Worm (Caenorhabditis elegans) whole organism, L3 larva: ENCODE measurements around the gene Y116F11A.3.

Experiments used
- R02D3.7 ChIP-seq: fragments of 150-350 bp; optimal IDR thresholded peaks from 2 replicates; lab custom pipeline; 2014; ENCODE audit warnings: missing biosample characterization, missing genetic modification characterization
- ZK546.5 ChIP-seq: sonication (generic microtip); optimal IDR thresholded peaks from 2 replicates; lab custom pipeline; 2017; ENCODE audit warnings: missing biosample characterization, missing genetic modification characterization
- aly-2 ChIP-seq: fragments of 150-350 bp; optimal IDR thresholded peaks from 2 replicates; lab custom pipeline; 2014; ENCODE audit warnings: missing biosample characterization, missing genetic modification characterization
- ama-1 ChIP-seq: fragments of 150-350 bp; optimal IDR thresholded peaks from 2 replicates; lab custom pipeline; 2018
- ceh-16 ChIP-seq: sonication (generic microtip); optimal IDR thresholded peaks from 2 replicates; lab custom pipeline; 2017; ENCODE audit warnings: missing biosample characterization, missing genetic modification characterization
- ceh-28 ChIP-seq: fragments of 150-350 bp; optimal IDR thresholded peaks from 2 replicates; lab custom pipeline; 2014; ENCODE audit warnings: missing biosample characterization, missing genetic modification reagents, missing genetic modification characterization
- ceh-82 ChIP-seq: fragments of 150-350 bp; optimal IDR thresholded peaks from 2 replicates; lab custom pipeline; 2014; ENCODE audit warnings: missing biosample characterization, missing genetic modification characterization
- ceh-9 ChIP-seq: sonication (generic microtip); optimal IDR thresholded peaks from 2 replicates; lab custom pipeline; 2018; ENCODE audit warnings: missing biosample characterization, missing genetic modification characterization
- daf-12 ChIP-seq: fragments of 150-350 bp; optimal IDR thresholded peaks from 2 replicates; lab custom pipeline; 2014; ENCODE audit warnings: missing biosample characterization, missing genetic modification reagents, missing genetic modification characterization
- egl-5 ChIP-seq: fragments of 150-350 bp; optimal IDR thresholded peaks from 2 replicates; lab custom pipeline; 2017; ENCODE audit warnings: missing biosample characterization, missing genetic modification reagents, missing genetic modification characterization, inconsistent platforms
- elt-2 ChIP-seq: sonication (generic microtip); optimal IDR thresholded peaks from 2 replicates; lab custom pipeline; 2016; ENCODE audit warnings: missing genetic modification reagents, mild to moderate bottlenecking, missing genetic modification characterization, missing compliant biosample characterization
- elt-3 ChIP-seq, 3 experiments: fragments of 150-350 bp in 1 of 3; sonication (generic microtip) in 2 of 3; optimal IDR thresholded peaks; 2 replicates in 2 of 3; 4 replicates in 1 of 3; lab custom pipeline; 2014 to 2017; ENCODE audit warnings: missing biosample characterization in 3 of 3, missing genetic modification characterization in 3 of 3
- eor-1 ChIP-seq, 2 experiments: fragments of 150-350 bp; optimal IDR thresholded peaks; 2 replicates each; lab custom pipeline; 2014 to 2018; ENCODE audit warnings: missing biosample characterization in 2 of 2, missing genetic modification characterization in 2 of 2
- fkh-10 ChIP-seq: sonication (generic microtip); optimal IDR thresholded peaks from 2 replicates; lab custom pipeline; 2017; ENCODE audit warnings: missing biosample characterization, missing genetic modification reagents, missing genetic modification characterization
- fkh-2 ChIP-seq: fragments of 150-350 bp; optimal IDR thresholded peaks from 2 replicates; lab custom pipeline; 2014; ENCODE audit warnings: missing biosample characterization, missing genetic modification reagents, missing genetic modification characterization
- jun-1 ChIP-seq: fragments of 150-350 bp; optimal IDR thresholded peaks from 2 replicates; lab custom pipeline; 2014; ENCODE audit warnings: missing biosample characterization, missing genetic modification reagents, missing genetic modification characterization
- lin-15B ChIP-seq: fragments of 150-350 bp; optimal IDR thresholded peaks from 2 replicates; lab custom pipeline; 2014; ENCODE audit warnings: missing biosample characterization, missing genetic modification characterization
- lin-39 ChIP-seq: fragments of 150-350 bp; optimal IDR thresholded peaks from 2 replicates; lab custom pipeline; 2018; ENCODE audit warnings: missing biosample characterization, missing genetic modification reagents, missing genetic modification characterization
- lsy-12 ChIP-seq: sonication (generic microtip); optimal IDR thresholded peaks from 2 replicates; lab custom pipeline; 2016; ENCODE audit warnings: mild to moderate bottlenecking, missing genetic modification characterization, missing compliant biosample characterization
- mdl-1 ChIP-seq: fragments of 150-350 bp; optimal IDR thresholded peaks from 2 replicates; lab custom pipeline; 2014; ENCODE audit warnings: missing biosample characterization, missing genetic modification characterization
- mml-1 ChIP-seq: fragments of 150-350 bp; sonication (generic microtip); optimal IDR thresholded peaks from 3 replicates; lab custom pipeline; 2014; ENCODE audit warnings: missing biosample characterization, missing genetic modification characterization
- nfya-1 ChIP-seq: sonication (generic microtip); optimal IDR thresholded peaks from 2 replicates; lab custom pipeline; 2017; ENCODE audit warnings: missing genetic modification characterization, mild to moderate bottlenecking, missing compliant biosample characterization, antibody characterized with exemption, moderate library complexity; ENCODE audit not compliant: insufficient read depth
- nhr-11 ChIP-seq: fragments of 150-350 bp; optimal IDR thresholded peaks from 2 replicates; lab custom pipeline; 2014; ENCODE audit warnings: missing biosample characterization, missing genetic modification characterization
- nhr-12 ChIP-seq: fragments of 150-350 bp; optimal IDR thresholded peaks from 2 replicates; lab custom pipeline; 2014; ENCODE audit warnings: missing biosample characterization, missing genetic modification characterization
- nhr-23 ChIP-seq: fragments of 150-350 bp; optimal IDR thresholded peaks from 2 replicates; lab custom pipeline; 2014; ENCODE audit warnings: missing biosample characterization, missing genetic modification reagents, missing genetic modification characterization
- nhr-237 ChIP-seq: fragments of 150-350 bp; optimal IDR thresholded peaks from 2 replicates; lab custom pipeline; 2014; ENCODE audit warnings: missing biosample characterization, missing genetic modification characterization
- nhr-25 ChIP-seq: sonication (generic microtip); optimal IDR thresholded peaks from 2 replicates; lab custom pipeline; 2017; ENCODE audit warnings: missing biosample characterization, missing genetic modification characterization
- nhr-28 ChIP-seq: fragments of 150-350 bp; optimal IDR thresholded peaks from 2 replicates; lab custom pipeline; 2014; ENCODE audit warnings: missing biosample characterization, missing genetic modification characterization
- nhr-67 ChIP-seq: fragments of 150-350 bp; optimal IDR thresholded peaks from 2 replicates; lab custom pipeline; 2014; ENCODE audit warnings: missing biosample characterization, missing genetic modification characterization
- nhr-76 ChIP-seq: fragments of 150-350 bp; sonication (generic microtip); optimal IDR thresholded peaks from 5 replicates; lab custom pipeline; 2014; ENCODE audit warnings: missing biosample characterization, missing genetic modification characterization
- pha-4 ChIP-seq: fragments of 150-350 bp; optimal IDR thresholded peaks from 2 replicates; lab custom pipeline; 2014; ENCODE audit warnings: missing biosample characterization, missing genetic modification reagents, missing genetic modification characterization
- pqm-1 ChIP-seq: fragments of 150-350 bp; optimal IDR thresholded peaks from 2 replicates; lab custom pipeline; 2017; ENCODE audit warnings: missing biosample characterization, missing genetic modification characterization, inconsistent platforms
- skn-1 ChIP-seq: fragments of 150-350 bp; optimal IDR thresholded peaks from 2 replicates; lab custom pipeline; 2014; ENCODE audit warnings: missing biosample characterization, missing genetic modification characterization
- snpc-4 ChIP-seq: fragments of 150-350 bp; optimal IDR thresholded peaks from 2 replicates; lab custom pipeline; 2014; ENCODE audit warnings: missing biosample characterization, missing genetic modification characterization
- unc-39 ChIP-seq: sonication (generic microtip); optimal IDR thresholded peaks from 4 replicates; lab custom pipeline; 2017; ENCODE audit warnings: missing biosample characterization, missing genetic modification characterization
- zag-1 ChIP-seq: fragments of 150-350 bp; optimal IDR thresholded peaks from 2 replicates; lab custom pipeline; 2014; ENCODE audit warnings: missing biosample characterization, missing genetic modification characterization
- ztf-11 ChIP-seq: fragments of 150-350 bp; optimal IDR thresholded peaks from 2 replicates; lab custom pipeline; 2014; ENCODE audit warnings: missing biosample characterization, missing genetic modification characterization
- ztf-4 ChIP-seq: fragments of 150-350 bp; optimal IDR thresholded peaks from 2 replicates; lab custom pipeline; 2014; ENCODE audit warnings: missing biosample characterization, missing genetic modification characterization

Gene Y116F11A.3

DNA sequence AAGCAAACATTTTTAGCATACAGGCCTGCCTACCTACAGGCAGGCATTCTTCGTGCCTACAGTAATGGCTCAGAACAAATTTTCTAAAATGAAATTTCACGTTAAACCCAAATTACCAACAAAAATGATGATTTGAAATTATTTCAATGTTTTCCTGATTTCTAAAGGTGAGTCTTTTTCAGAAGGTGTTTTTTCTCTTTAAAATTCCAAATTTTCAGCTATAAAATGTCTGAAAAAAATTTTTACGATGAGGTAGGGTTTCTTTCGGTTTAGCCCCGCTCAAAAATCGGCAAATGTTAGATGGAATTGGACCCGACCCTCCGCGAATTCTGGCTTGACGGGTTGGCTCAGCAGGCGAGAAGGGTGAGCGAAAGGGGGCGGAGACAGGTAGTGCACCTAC is 17.0 kb downstream of the Y116F11A.3 start, which contains the start of gene W04E12.5:
Gene W04E12.5, plus strand, starts transcription at position 301 of the 400 bp plus-strand sequence.
- no peak for TF ChIP-seq nhr-237 (tag; lab: Kevin White, UChicago)
- TF ChIP-seq nhr-12 (tag; lab: Kevin White, UChicago), result no peak
- TF ChIP-seq nhr-76 (tag; lab: Kevin White, UChicago), result no peak
- no peak for TF ChIP-seq daf-12 (tag; lab: Kevin White, UChicago)
- no peak for TF ChIP-seq ZK546.5 (tag; lab: Kevin White, UChicago)
- no peak for TF ChIP-seq ztf-11 (tag; lab: Kevin White, UChicago)
- TF ChIP-seq ceh-9 (tag; lab: Kevin White, UChicago), result no peak
- TF ChIP-seq fkh-10 (GFP tag; lab: Kevin White, UChicago), result no peak
- no peak for TF ChIP-seq jun-1
- no peak for TF ChIP-seq snpc-4 (tag; lab: Kevin White, UChicago)

DNA sequence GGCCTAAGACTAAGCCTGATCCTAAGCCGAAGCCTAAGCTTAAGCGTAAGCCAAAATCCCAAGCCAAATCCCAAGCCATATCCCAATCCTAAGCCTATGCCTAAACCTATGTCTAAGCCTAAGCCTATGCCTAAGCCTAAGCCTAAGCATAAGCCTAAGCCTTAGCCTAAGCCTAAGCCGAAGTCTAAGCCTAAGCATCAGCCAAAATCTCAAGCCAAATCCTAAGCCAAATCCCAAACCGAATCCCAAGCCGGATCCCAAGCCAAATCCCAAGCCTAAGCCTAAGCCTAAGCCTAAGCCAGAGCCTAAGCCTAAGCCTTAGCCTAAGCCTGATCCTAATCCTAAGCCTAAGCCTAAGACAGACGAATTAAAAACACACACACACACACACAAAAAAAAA is 18.3 kb downstream of the Y116F11A.3 start:
- TF ChIP-seq ztf-11 (tag; lab: Kevin White, UChicago), result no peak
- no peak for TF ChIP-seq nhr-67 (tag; lab: Kevin White, UChicago)
- no peak for TF ChIP-seq mdl-1 (tag; lab: Kevin White, UChicago)
- no peak for TF ChIP-seq lsy-12 (tag; lab: Kevin White, UChicago)
- no peak for TF ChIP-seq lin-15B (tag; lab: Kevin White, UChicago)
- no peak for TF ChIP-seq aly-2
- TF ChIP-seq lin-39 (tag; lab: Kevin White, UChicago), result no peak
- no peak for TF ChIP-seq nhr-11
- no peak for TF ChIP-seq nfya-1 (tag; lab: Kevin White, UChicago)
- no peak for TF ChIP-seq nhr-23 (tag; lab: Kevin White, UChicago)
- no peak for TF ChIP-seq daf-12 (tag; lab: Kevin White, UChicago)
- no peak for TF ChIP-seq fkh-10 (GFP tag; lab: Kevin White, UChicago)
- no peak for TF ChIP-seq ceh-9 (tag; lab: Kevin White, UChicago)
- no peak for TF ChIP-seq nhr-237 (tag; lab: Kevin White, UChicago)
- TF ChIP-seq ama-1 (lab: Kevin White, UChicago), result no peak
- no peak for TF ChIP-seq R02D3.7 (tag; lab: Kevin White, UChicago)
- TF ChIP-seq unc-39, result no peak
- no peak for TF ChIP-seq skn-1 (tag; lab: Kevin White, UChicago)
- TF ChIP-seq zag-1 (tag; lab: Kevin White, UChicago), result no peak
- TF ChIP-seq nhr-12 (tag; lab: Kevin White, UChicago), result no peak

ce11 chrV:19751124-19751523 is 22.3 kb downstream of the Y116F11A.3 start, which contains the start of gene clec-49:
Gene clec-49 (minus strand): TSS chrV:19751226.
- TF ChIP-seq elt-3 (tag; optimal IDR thresholded peaks at IDR 0.05; lab: Kevin White, UChicago) (no peak), pqm-1 (tag; lab: Kevin White, UChicago) (peak; percentile 65), eor-1 (tag; optimal IDR thresholded peaks at IDR 0.05; lab: Kevin White, UChicago) (no peak), ama-1 (lab: Kevin White, UChicago) (no peak), nhr-23 (tag; lab: Kevin White, UChicago) (no peak), egl-5 (tag; lab: Kevin White, UChicago) (no peak), ceh-28 (no peak), nhr-28 (tag; lab: Kevin White, UChicago) (no peak), ceh-82 (tag; lab: Kevin White, UChicago) (no peak), nhr-25 (tag; lab: Kevin White, UChicago) (no peak), fkh-2 (tag; lab: Kevin White, UChicago) (no peak), unc-39 (no peak), mml-1 (tag; lab: Kevin White, UChicago) (no peak), mdl-1 (tag; lab: Kevin White, UChicago) (no peak), daf-12 (tag; lab: Kevin White, UChicago) (no peak), elt-2 (tag; lab: Kevin White, UChicago) (peak; percentile 69), ztf-4 (tag; lab: Kevin White, UChicago) (no peak)
- TF ChIP-seq, all 47 proteins: peak for 2

DNA sequence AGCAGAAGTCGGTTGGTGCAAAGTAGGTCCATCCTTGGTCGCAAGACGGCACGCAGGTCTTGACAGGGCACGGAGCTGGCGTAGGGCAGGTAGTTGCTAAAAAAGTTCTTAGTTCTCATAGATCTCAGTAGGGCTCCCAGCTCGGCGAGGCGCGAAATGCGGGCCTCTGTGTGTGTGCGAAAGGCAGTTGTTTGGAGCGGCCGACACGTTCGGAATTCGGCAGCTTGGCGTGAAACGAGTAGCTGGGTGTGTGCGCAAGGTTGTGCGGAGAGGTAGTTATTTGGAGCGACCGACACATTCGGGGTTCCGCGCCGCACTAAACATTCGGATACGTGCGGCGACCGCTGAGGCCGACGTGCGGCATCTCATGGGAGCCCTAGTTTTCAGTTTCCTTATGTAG is 24.0 kb downstream of the Y116F11A.3 start:
- TF ChIP-seq pha-4 (tag; lab: Kevin White, UChicago), result no peak
- TF ChIP-seq ceh-16 (tag; lab: Kevin White, UChicago), result no peak
- no peak for TF ChIP-seq nhr-11
- no peak for TF ChIP-seq ztf-11 (tag; lab: Kevin White, UChicago)
- TF ChIP-seq, all 47 proteins: peak for 0
